Worm (Caenorhabditis elegans): ENCODE data around the gene C06C6.9.

DNA sequence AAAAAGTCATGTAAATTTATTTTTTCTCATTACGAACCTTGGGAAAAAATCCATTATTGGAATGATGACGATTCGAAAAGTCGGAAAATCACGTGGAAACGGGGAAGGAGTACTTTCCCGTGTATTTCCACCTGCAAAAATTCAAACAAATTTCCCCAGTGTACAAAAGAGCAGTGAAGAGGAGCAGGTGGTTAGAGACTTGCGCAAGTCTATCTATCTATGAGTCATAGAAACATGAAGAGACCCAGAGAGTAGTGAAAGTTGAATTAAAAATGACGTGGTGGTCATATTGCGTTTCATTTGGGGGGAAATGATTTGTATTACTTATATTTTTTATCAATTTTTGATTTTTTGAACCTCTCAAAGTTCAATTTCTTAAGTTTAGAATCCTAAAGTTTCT, 3.9 kb upstream of the C06C6.9 start, which contains the start of gene nhr-50:
- TF ChIP-seq C17E4.6 (GFP tag; IDR thresholded peaks at IDR 0.05) = no peak
- no peak for TF ChIP-seq ceh-91 (GFP tag; IDR thresholded peaks at IDR 0.05)
- no peak for TF ChIP-seq K11D2.4 (GFP tag; IDR thresholded peaks at IDR 0.05)
- TF ChIP-seq unc-62 (GFP tag; optimal IDR thresholded peaks at IDR 0.05) = no peak
- TF ChIP-seq T07F8.4 (tag; optimal IDR thresholded peaks at IDR 0.05) = no peak
- TF ChIP-seq F33H1.4 (GFP tag; IDR thresholded peaks at IDR 0.05) = no peak
